Fruit fly (Drosophila melanogaster) whole organism: ENCODE data around the gene CG4017.

Experiments
- Dll ChIP-seq: fragments of >200 bp; optimal IDR thresholded peaks from 2 replicates; lab custom pipeline; 2017
- EcR ChIP-seq, 2 experiments: fragments of >200 bp; optimal IDR thresholded peaks; 2 replicates each; lab custom pipeline; 2017; ENCODE audit warnings: missing biosample characterization in 2 of 2, missing genetic modification characterization in 2 of 2, missing genetic modification reagents in 2 of 2
- pan ChIP-seq: fragments of >200 bp; optimal IDR thresholded peaks from 2 replicates; lab custom pipeline; 2017
- psq ChIP-seq: fragments of >200 bp; optimal IDR thresholded peaks from 2 replicates; lab custom pipeline; 2017

- TF ChIP-seq pan (lab: Kevin White, UChicago) (no peak), psq (no peak), EcR (GFP tag; optimal IDR thresholded peaks at IDR 0.05; lab: Kevin White, UChicago) (no peak), Dll (no peak)
These were observed 17.1 kb upstream of the CG4017 start, which contains the start of gene Cyp4e3 for dm6 chr2L:9749745-9750144.
